Fruit fly (Drosophila melanogaster): ENCODE measurements around the gene CG11920.
A peak's percentile ranks its signal among the peaks of the same experiment; 100 is the strongest.

Gene CG11920

dm6 chr3R:25074558-25074964 lies at the start of gene CG11920, which contains the start of gene shams:
Gene CG11920 (plus strand): TSS chr3R:25074877.
Gene shams (minus strand): TSS chr3R:25074607.
- TF ChIP-seq acj6 (GFP tag; optimal IDR thresholded peaks at IDR 0.05) (peak; percentile 3), Lpt (GFP tag; optimal IDR thresholded peaks at IDR 0.05) (no peak), Sox14 (GFP tag; optimal IDR thresholded peaks at IDR 0.05) (peak; percentile 27), fkh (GFP tag; optimal IDR thresholded peaks at IDR 0.05) (peak; percentile 97), svp (GFP tag) (no peak), ss (GFP tag; optimal IDR thresholded peaks at IDR 0.05) (no peak), net (GFP tag; optimal IDR thresholded peaks at IDR 0.05) (no peak), Eip93F (GFP tag; optimal IDR thresholded peaks at IDR 0.05) (peak; percentile 53), CG6854 (GFP tag; optimal IDR thresholded peaks at IDR 0.05) (no peak), topi (GFP tag; optimal IDR thresholded peaks at IDR 0.05) (peak; percentile 11), CG7368 (GFP tag; optimal IDR thresholded peaks at IDR 0.05) (no peak), OdsH (GFP tag; optimal IDR thresholded peaks at IDR 0.05) (peak; percentile 10), Met (GFP tag; optimal IDR thresholded peaks at IDR 0.05) (no peak), Eip75B (GFP tag; optimal IDR thresholded peaks at IDR 0.05) (peak; percentile 34), eg (GFP tag; IDR thresholded peaks at IDR 0.05) (no peak), esn (GFP tag; optimal IDR thresholded peaks at IDR 0.05) (peak; percentile 47), achi (GFP tag; optimal IDR thresholded peaks at IDR 0.05) (peak; percentile 1), lz (GFP tag; optimal IDR thresholded peaks at IDR 0.05) (no peak), cyc (GFP tag; optimal IDR thresholded peaks at IDR 0.05) (no peak), CG3032 (tag; optimal IDR thresholded peaks at IDR 0.05) (peak; percentile 13), Ets96B (tag; optimal IDR thresholded peaks at IDR 0.05) (no peak), Eip78C (GFP tag) (peak; percentile 82)

- peak; percentile 93 for TF ChIP-seq Met (GFP tag; optimal IDR thresholded peaks at IDR 0.05)
- no peak for TF ChIP-seq CG6808 (GFP tag; optimal IDR thresholded peaks at IDR 0.05)
- TF ChIP-seq eg (GFP tag; IDR thresholded peaks at IDR 0.05) = peak; percentile 94
- peak; percentile 90 for TF ChIP-seq net (GFP tag; optimal IDR thresholded peaks at IDR 0.05)
- TF ChIP-seq CG6792 (GFP tag; optimal IDR thresholded peaks at IDR 0.05) = peak; percentile 88
- peak; percentile 87 for TF ChIP-seq Sox15 (GFP tag; optimal IDR thresholded peaks at IDR 0.05)
- TF ChIP-seq CG7368 (GFP tag; optimal IDR thresholded peaks at IDR 0.05) = peak; percentile 85
- TF ChIP-seq CG3032 (tag; optimal IDR thresholded peaks at IDR 0.05) = peak; percentile 90
- peak; percentile 93 for TF ChIP-seq Eip75B (GFP tag; optimal IDR thresholded peaks at IDR 0.05)
- peak; percentile 97 for TF ChIP-seq CG1621 (tag; optimal IDR thresholded peaks at IDR 0.05)
- peak; percentile 77 for TF ChIP-seq fd59A (GFP tag; optimal IDR thresholded peaks at IDR 0.05)
- TF ChIP-seq CG16779 (tag; optimal IDR thresholded peaks at IDR 0.05) = peak; percentile 79
- peak; percentile 95 for TF ChIP-seq pdm3 (GFP tag; optimal IDR thresholded peaks at IDR 0.05)
- peak in 1 of 2 experiments; percentile 89 for TF ChIP-seq salr (GFP tag; optimal IDR thresholded peaks at IDR 0.05)
- TF ChIP-seq CG11762 (GFP tag; optimal IDR thresholded peaks at IDR 0.05; ENCODE audit: insufficient read depth) = peak; percentile 87
- TF ChIP-seq Hr39 (GFP tag; optimal IDR thresholded peaks at IDR 0.05) = peak; percentile 92
- TF ChIP-seq dsx (GFP tag; optimal IDR thresholded peaks at IDR 0.05; ENCODE audit: poor library complexity, severe bottlenecking) = peak; percentile 81
- peak; percentile 73 for TF ChIP-seq CG6854 (GFP tag; optimal IDR thresholded peaks at IDR 0.05)
- TF ChIP-seq CG9139 (GFP tag; optimal IDR thresholded peaks at IDR 0.05) = no peak
- no peak for TF ChIP-seq CG32006 (GFP tag; optimal IDR thresholded peaks at IDR 0.05)
- TF ChIP-seq Sox14 (GFP tag; optimal IDR thresholded peaks at IDR 0.05) = peak; percentile 93
- TF ChIP-seq acj6 (GFP tag; optimal IDR thresholded peaks at IDR 0.05) = peak; percentile 94
- peak; percentile 91 for TF ChIP-seq Smox (GFP tag; optimal IDR thresholded peaks at IDR 0.05)
- peak; percentile 94 for TF ChIP-seq CG3919 (GFP tag; optimal IDR thresholded peaks at IDR 0.05)
- TF ChIP-seq CG11902 (GFP tag; optimal IDR thresholded peaks at IDR 0.05) = peak; percentile 85
- peak; percentile 87 for TF ChIP-seq CG8319 (GFP tag; optimal IDR thresholded peaks at IDR 0.05)
- TF ChIP-seq CG6163 (GFP tag; IDR thresholded peaks at IDR 0.05) = peak; percentile 96
- TF ChIP-seq CG11294 (GFP tag; IDR thresholded peaks at IDR 0.05) = peak; percentile 89
- TF ChIP-seq esn (GFP tag; optimal IDR thresholded peaks at IDR 0.05) = peak; percentile 95
- peak; percentile 88 for TF ChIP-seq CG34406 (GFP tag; optimal IDR thresholded peaks at IDR 0.05)
- peak; percentile 90 for TF ChIP-seq Ets21C (GFP tag; optimal IDR thresholded peaks at IDR 0.05)
- TF ChIP-seq CG10669 (GFP tag; optimal IDR thresholded peaks at IDR 0.05) = peak; percentile 87
- TF ChIP-seq Eip93F (GFP tag; optimal IDR thresholded peaks at IDR 0.05) = peak; percentile 83
- peak; percentile 84 for TF ChIP-seq CG8119 (GFP tag; IDR thresholded peaks at IDR 0.05)
- TF ChIP-seq topi (GFP tag; optimal IDR thresholded peaks at IDR 0.05) = peak; percentile 91
- peak; percentile 88 for TF ChIP-seq CG8632 (GFP tag; optimal IDR thresholded peaks at IDR 0.05)
- TF ChIP-seq Gug (GFP tag; IDR thresholded peaks at IDR 0.05) = peak; percentile 92
- TF ChIP-seq CG31627 (GFP tag; optimal IDR thresholded peaks at IDR 0.05) = peak; percentile 93
Observed at dm6 chr3R:25024895-25025557, 49.7 kb upstream of the CG11920 start, which contains the start of the genes EMC6 and Hr96. Gene EMC6 (minus strand): TSS chr3R:25025017. Gene Hr96 (plus strand): TSS chr3R:25025235.

All from whole organism, prepupa.